Fruit fly (Drosophila melanogaster): ENCODE data around the gene CG7135.

DNA sequence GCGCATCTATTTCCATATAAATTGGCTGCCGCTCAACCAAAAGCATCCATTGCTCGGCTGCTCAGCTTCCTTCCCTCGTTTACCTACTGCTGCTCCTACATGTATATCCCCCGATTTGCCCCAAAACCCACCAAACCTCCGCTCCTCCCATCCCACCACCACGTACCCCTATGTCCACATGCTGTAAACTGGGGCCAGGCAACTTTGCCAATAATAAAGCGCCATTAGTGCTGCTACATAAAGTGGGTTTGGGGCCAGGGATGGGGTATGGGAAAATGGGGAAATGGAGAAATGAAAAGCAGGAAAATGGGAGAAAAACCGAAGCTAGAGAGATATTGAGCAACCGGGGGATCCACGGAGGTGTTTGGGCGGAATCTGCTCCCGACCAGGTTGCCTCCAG, 45.8 kb downstream of the CG7135 start:
- TF ChIP-seq EcR (GFP tag; optimal IDR thresholded peaks at IDR 0.05) = no peak
- no peak for TF ChIP-seq CG8478 (optimal IDR thresholded peaks at IDR 0.05)
- TF ChIP-seq psq (optimal IDR thresholded peaks at IDR 0.05) = no peak
- no peak for TF ChIP-seq pan (optimal IDR thresholded peaks at IDR 0.05)
- no peak for TF ChIP-seq usp (GFP tag; optimal IDR thresholded peaks at IDR 0.05)

Data from whole organism.